Fruit fly (Drosophila melanogaster) Kc167 (cell line): Measurements from ENCODE around the gene bumpel.

ENCODE experiments used
- h ChIP-seq: fragments of >200 bp; optimal IDR thresholded peaks from 3 replicates; lab custom pipeline; 2018; ENCODE audit warnings: missing external identifiers
- insv ChIP-seq: fragments of >200 bp; optimal IDR thresholded peaks from 3 replicates; lab custom pipeline; 2018; ENCODE audit warnings: missing external identifiers
- psq ChIP-seq: fragments of >200 bp; optimal IDR thresholded peaks from 2 replicates; lab custom pipeline; 2017; ENCODE audit warnings: missing external identifiers
- ttk ChIP-seq: sonication (Bioruptor generic); optimal IDR thresholded peaks from 2 replicates; lab custom pipeline; 2017; ENCODE audit warnings: missing external identifiers

DNA sequence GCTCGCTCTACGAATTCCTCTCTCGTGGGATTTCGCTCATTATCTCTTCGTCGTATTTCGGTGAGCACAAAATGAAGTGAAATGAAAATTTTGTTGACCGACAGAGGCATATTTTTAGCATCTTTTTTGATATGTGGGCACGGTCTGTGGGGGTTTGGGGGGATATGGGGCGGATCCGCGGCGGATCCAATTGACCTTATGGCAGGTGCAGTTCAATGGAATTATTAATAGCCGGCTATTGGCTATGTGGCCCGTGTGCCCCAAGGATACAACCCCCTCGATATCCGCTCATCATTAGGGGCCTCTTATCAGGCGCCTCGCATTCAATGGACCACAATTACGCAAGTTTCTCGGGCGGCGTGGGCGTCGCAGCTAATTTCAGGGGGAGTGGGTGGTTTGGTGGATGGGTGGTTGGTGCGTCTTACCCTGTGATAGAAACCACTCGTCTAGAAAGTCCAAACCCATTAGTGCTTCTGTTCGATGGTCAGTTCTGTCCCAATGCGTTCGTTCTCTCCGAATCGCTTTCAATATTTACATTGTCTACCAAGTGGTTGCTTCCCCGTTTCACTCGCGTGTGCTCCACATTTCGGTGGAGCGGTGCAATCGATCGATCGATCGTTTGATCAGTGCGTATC, 32.9 kb upstream of the bumpel start, which contains the start of gene sals:
- TF ChIP-seq insv (lab: Kevin White, UChicago) (no peak), h (lab: Kevin White, UChicago) (no peak), psq (no peak), ttk (lab: Kevin White, UChicago) (no peak)
